Worm (Caenorhabditis elegans) whole organism, young adult: Measurements from ENCODE around the gene str-52.

Experiments
- ceh-40 ChIP-seq: fragments of 200-800 bp; sonication (Bioruptor generic); IDR thresholded peaks from 2 replicates; pipeline ENCODE4 v1.3.6; 2022; ENCODE audit warnings: missing genetic modification characterization, missing compliant biosample characterization
- ceh-58 ChIP-seq: fragments of 200-800 bp; sonication (Bioruptor generic); IDR thresholded peaks from 2 replicates; pipeline ENCODE4 v1.3.6; 2022; ENCODE audit warnings: missing genetic modification characterization, missing compliant biosample characterization
- dpl-1 ChIP-seq: fragments of 150-350 bp; optimal IDR thresholded peaks from 2 replicates; lab custom pipeline; 2014; ENCODE audit warnings: missing biosample characterization, missing genetic modification reagents, missing genetic modification characterization
- hmg-20 ChIP-seq: fragments of 200-800 bp; sonication (Bioruptor generic); IDR thresholded peaks from 2 replicates; pipeline ENCODE4 v1.3.6; 2022; ENCODE audit warnings: missing genetic modification reagents, missing genetic modification characterization, missing compliant biosample characterization
- pha-4 ChIP-seq: fragments of 150-350 bp; sonication (generic microtip); optimal IDR thresholded peaks from 2 replicates; lab custom pipeline; 2014; ENCODE audit warnings: missing biosample characterization, missing genetic modification reagents, missing genetic modification characterization
- rcor-1 ChIP-seq: fragments of 200-800 bp; sonication (Bioruptor generic); IDR thresholded peaks from 2 replicates; pipeline ENCODE4 v1.3.6; 2022; ENCODE audit warnings: missing genetic modification reagents, missing genetic modification characterization, missing compliant biosample characterization
- snpc-1.3 ChIP-seq: sonication (generic microtip); optimal IDR thresholded peaks from 2 replicates; lab custom pipeline; 2017; ENCODE audit warnings: missing genetic modification characterization, mild to moderate bottlenecking, missing compliant biosample characterization, antibody characterized with exemption, moderate library complexity, missing genotype, missing genetic modification reagents; ENCODE audit not compliant: insufficient read depth
- snpc-4 ChIP-seq, 5 experiments: fragments of 150-350 bp in 1 of 5; sonication (generic microtip) in 4 of 5; optimal IDR thresholded peaks; 2 replicates each; lab custom pipeline; 2014 to 2018; ENCODE audit warnings: missing genetic modification characterization in 5 of 5, missing biosample characterization in 3 of 5, antibody characterized with exemption in 2 of 5, mild to moderate bottlenecking in 2 of 5, missing compliant biosample characterization in 2 of 5, missing genotype in 2 of 5, moderate library complexity in 2 of 5, missing genetic modification reagents in 1 of 5
- somi-1 ChIP-seq: fragments of 200-800 bp; sonication (Bioruptor generic); optimal IDR thresholded peaks from 2 replicates; lab custom pipeline; 2018; ENCODE audit warnings: mild to moderate bottlenecking, missing genetic modification characterization, missing compliant biosample characterization
- unc-62 ChIP-seq: fragments of 150-350 bp; optimal IDR thresholded peaks from 2 replicates; lab custom pipeline; 2014; ENCODE audit warnings: missing biosample characterization, missing genetic modification reagents, missing genetic modification characterization
- zim-3 ChIP-seq: sonication (generic microtip); optimal IDR thresholded peaks from 2 replicates; lab custom pipeline; 2017; ENCODE audit warnings: mild to moderate bottlenecking, missing genetic modification characterization, moderate library complexity, missing compliant biosample characterization
- ztf-18 ChIP-seq: sonication (generic microtip); optimal IDR thresholded peaks from 2 replicates; lab custom pipeline; 2016; ENCODE audit warnings: missing genotype, mild to moderate bottlenecking, missing genetic modification characterization, missing compliant biosample characterization

DNA sequence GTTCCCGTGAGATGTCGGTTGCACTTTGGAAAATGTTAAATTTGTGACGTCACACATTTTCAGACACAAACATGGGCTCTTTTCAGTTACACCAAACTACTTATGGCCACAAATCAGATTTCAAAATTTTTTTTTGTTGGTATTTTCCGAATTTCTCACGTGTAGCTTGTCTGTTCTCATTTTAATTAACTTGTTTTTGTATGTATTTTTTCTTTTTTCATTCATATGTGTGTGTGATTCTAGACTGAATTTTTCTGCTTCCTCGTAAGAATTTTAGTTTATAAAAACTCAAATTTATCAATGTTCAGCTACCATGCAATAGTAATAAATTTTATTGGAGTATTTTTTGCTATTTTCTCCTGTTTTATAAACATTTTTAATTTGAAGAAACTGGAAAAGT, 10.9 kb upstream of the str-52 start, which contains the start of gene srbc-22:
- TF ChIP-seq snpc-4 (GFP tag; optimal IDR thresholded peaks at IDR 0.05; lab: Kevin White, UChicago) (no peak), snpc-4 (tag; optimal IDR thresholded peaks at IDR 0.05; lab: Kevin White, UChicago) (no peak), hmg-20 (GFP tag; lab: Robert Waterston, UW) (no peak), snpc-1.3 (tag; lab: Kevin White, UChicago) (no peak), pha-4 (no peak), rcor-1 (GFP tag; lab: Robert Waterston, UW) (no peak), unc-62 (GFP tag; lab: Kevin White, UChicago) (no peak), zim-3 (tag; lab: Kevin White, UChicago) (no peak), somi-1 (GFP tag; lab: Kevin White, UChicago) (no peak), ceh-40 (GFP tag; lab: Robert Waterston, UW) (no peak), dpl-1 (GFP tag; lab: Kevin White, UChicago) (no peak), ztf-18 (tag; lab: Kevin White, UChicago) (no peak), ceh-58 (GFP tag; lab: Robert Waterston, UW) (no peak)
